Fruit fly (Drosophila melanogaster) whole organism, wandering third instar larva: ENCODE results near the gene CG42656.

Experiments used
- Abd-B ChIP-seq: fragments of >200 bp; optimal IDR thresholded peaks from 2 replicates; lab custom pipeline; 2017; ENCODE audit warnings: missing biosample characterization, missing genetic modification characterization
- CG32264 ChIP-seq: fragments of 200-800 bp; sonication (Bioruptor generic); optimal IDR thresholded peaks from 2 replicates; lab custom pipeline; 2016; ENCODE audit warnings: missing biosample characterization, missing genetic modification characterization
- CG9705 ChIP-seq: fragments of 200-800 bp; sonication (Bioruptor generic); optimal IDR thresholded peaks from 2 replicates; lab custom pipeline; 2018; ENCODE audit warnings: missing biosample characterization, mild to moderate bottlenecking, missing genetic modification characterization
- CrebA ChIP-seq: fragments of 200-800 bp; sonication (Bioruptor generic); optimal IDR thresholded peaks from 2 replicates; lab custom pipeline; 2016; ENCODE audit warnings: missing biosample characterization, mild to moderate bottlenecking, missing genetic modification characterization, borderline replicate concordance
- Dfd ChIP-seq: fragments of >200 bp; optimal IDR thresholded peaks from 2 replicates; lab custom pipeline; 2017; ENCODE audit warnings: missing biosample characterization, missing genetic modification characterization
- Dif ChIP-seq: fragments of 200-275, 200-300 bp; sonication (Bioruptor generic); optimal IDR thresholded peaks from 2 replicates; lab custom pipeline; 2018; ENCODE audit warnings: missing biosample characterization, missing genetic modification characterization; ENCODE audit not compliant: partially characterized antibody
- GATAd ChIP-seq: sonication (Bioruptor generic); optimal IDR thresholded peaks from 2 replicates; lab custom pipeline; 2016; ENCODE audit warnings: missing biosample characterization, missing genetic modification characterization
- HLH106 ChIP-seq: fragments of 200-800 bp; optimal IDR thresholded peaks from 3 replicates; lab custom pipeline; 2019; ENCODE audit warnings: missing biosample characterization, mild to moderate bottlenecking, missing genetic modification characterization, moderate library complexity
- Hnf4 ChIP-seq: fragments of 200-800 bp; sonication (Bioruptor generic); optimal IDR thresholded peaks from 2 replicates; lab custom pipeline; 2016; ENCODE audit warnings: missing biosample characterization, mild to moderate bottlenecking, missing genetic modification characterization
- Hr78 ChIP-seq: fragments of >200 bp; optimal IDR thresholded peaks from 2 replicates; lab custom pipeline; 2017; ENCODE audit warnings: missing biosample characterization, missing genetic modification characterization
- Hr83 ChIP-seq: fragments of 200-300 bp; sonication (Bioruptor generic); optimal IDR thresholded peaks from 2 replicates; lab custom pipeline; 2016; ENCODE audit warnings: missing biosample characterization, mild to moderate bottlenecking, missing genetic modification characterization, moderate library complexity; ENCODE audit not compliant: poor library complexity, severe bottlenecking
- Jra ChIP-seq: sonication (Bioruptor generic); optimal IDR thresholded peaks from 2 replicates; lab custom pipeline; 2016; ENCODE audit warnings: missing biosample characterization, missing genetic modification characterization
- Mio ChIP-seq: sonication (Bioruptor generic); optimal IDR thresholded peaks from 2 replicates; lab custom pipeline; 2016; ENCODE audit warnings: missing biosample characterization, missing genetic modification characterization
- Myc ChIP-seq: fragments of >200 bp; optimal IDR thresholded peaks from 2 replicates; lab custom pipeline; 2017
- N ChIP-seq: fragments of >200 bp; optimal IDR thresholded peaks from 2 replicates; lab custom pipeline; 2018; ENCODE audit warnings: missing biosample characterization, missing external identifiers, missing genetic modification characterization
- OdsH ChIP-seq: fragments of 200-800 bp; sonication (Bioruptor generic); optimal IDR thresholded peaks from 2 replicates; lab custom pipeline; 2016; ENCODE audit warnings: missing biosample characterization, mild to moderate bottlenecking, missing genetic modification characterization
- Rel ChIP-seq, 2 experiments: fragments of 200-800 bp; sonication (Bioruptor generic) in 1 of 2; optimal IDR thresholded peaks; 2 replicates in 1 of 2; 3 replicates in 1 of 2; lab custom pipeline; 2016 to 2019; ENCODE audit warnings: mild to moderate bottlenecking in 2 of 2, missing biosample characterization in 2 of 2, missing genetic modification characterization in 2 of 2, moderate library complexity in 1 of 2
- Sp1 ChIP-seq: fragments of 200-800 bp; sonication (Bioruptor generic); optimal IDR thresholded peaks from 3 replicates; lab custom pipeline; 2019; ENCODE audit warnings: missing biosample characterization, mild to moderate bottlenecking, missing genetic modification characterization, moderate library complexity
- Vsx2 ChIP-seq: fragments of 200-300, 225-300 bp; sonication (Bioruptor generic); optimal IDR thresholded peaks from 2 replicates; lab custom pipeline; 2018; ENCODE audit warnings: missing biosample characterization, missing genetic modification characterization; ENCODE audit not compliant: partially characterized antibody
- br ChIP-seq: fragments of 200-800 bp; sonication (Bioruptor generic); optimal IDR thresholded peaks from 2 replicates; lab custom pipeline; 2016; ENCODE audit warnings: missing biosample characterization, missing genetic modification characterization
- brk ChIP-seq: fragments of 200-800 bp; sonication (Bioruptor generic); optimal IDR thresholded peaks from 2 replicates; lab custom pipeline; 2016; ENCODE audit warnings: missing biosample characterization, mild to moderate bottlenecking, missing genetic modification characterization
- dl ChIP-seq, 2 experiments: fragments of 175-275, 200-275 bp in 1 of 2; fragments of 200-275 bp in 1 of 2; sonication (Bioruptor generic); optimal IDR thresholded peaks; lab custom pipeline; 2018; ENCODE audit warnings: mild to moderate bottlenecking in 2 of 2, missing biosample characterization in 2 of 2, missing genetic modification characterization in 2 of 2, moderate library complexity in 2 of 2; ENCODE audit not compliant: partially characterized antibody in 2 of 2, insufficient read depth in 1 of 2
- dmrt93B ChIP-seq: fragments of 200-800 bp; sonication (Bioruptor generic); optimal IDR thresholded peaks from 2 replicates; lab custom pipeline; 2018; ENCODE audit warnings: missing biosample characterization, mild to moderate bottlenecking, missing genetic modification characterization
- dsf ChIP-seq: sonication (Bioruptor generic); optimal IDR thresholded peaks from 2 replicates; lab custom pipeline; 2016; ENCODE audit warnings: missing biosample characterization, missing genetic modification characterization, borderline replicate concordance
- ey ChIP-seq: fragments of 200-800 bp; sonication (Bioruptor generic); optimal IDR thresholded peaks from 2 replicates; lab custom pipeline; 2016; ENCODE audit warnings: missing biosample characterization, missing genetic modification characterization
- foxo ChIP-seq, 2 experiments: fragments of 200-800 bp; sonication (Bioruptor generic); optimal IDR thresholded peaks; 2 replicates in 1 of 2; 3 replicates in 1 of 2; lab custom pipeline; 2016 to 2017; ENCODE audit warnings: missing biosample characterization in 2 of 2, missing genetic modification characterization in 2 of 2
- fru ChIP-seq: fragments of 200-800 bp; sonication (Bioruptor generic); optimal IDR thresholded peaks from 3 replicates; lab custom pipeline; 2016; ENCODE audit warnings: missing biosample characterization, mild to moderate bottlenecking, missing genetic modification characterization
- h ChIP-seq: fragments of 200-800 bp; sonication (Bioruptor generic); optimal IDR thresholded peaks from 3 replicates; lab custom pipeline; 2016; ENCODE audit warnings: missing biosample characterization, mild to moderate bottlenecking, missing genetic modification characterization
- jim ChIP-seq: fragments of 175-275, 200-325 bp; sonication (Bioruptor generic); optimal IDR thresholded peaks from 2 replicates; lab custom pipeline; 2016; ENCODE audit warnings: missing biosample characterization, mild to moderate bottlenecking, missing genetic modification characterization
- lola ChIP-seq: fragments of >200 bp; optimal IDR thresholded peaks from 2 replicates; lab custom pipeline; 2017; ENCODE audit warnings: missing biosample characterization, missing genetic modification characterization
- pan ChIP-seq: fragments of >200 bp; optimal IDR thresholded peaks from 2 replicates; lab custom pipeline; 2017
- psq ChIP-seq: fragments of 200-800 bp; sonication (Bioruptor generic); optimal IDR thresholded peaks from 3 replicates; lab custom pipeline; 2017; ENCODE audit warnings: missing biosample characterization, mild to moderate bottlenecking, missing genetic modification characterization, moderate library complexity
- rgr ChIP-seq: fragments of 200-800 bp; sonication (Bioruptor generic); optimal IDR thresholded peaks from 3 replicates; lab custom pipeline; 2016; ENCODE audit warnings: missing biosample characterization, mild to moderate bottlenecking, missing genetic modification characterization
- sage ChIP-seq: fragments of 200-800 bp; sonication (Bioruptor generic); optimal IDR thresholded peaks from 2 replicates; lab custom pipeline; 2016; ENCODE audit warnings: missing biosample characterization, mild to moderate bottlenecking, missing genetic modification characterization
- sv ChIP-seq: fragments of 200-800 bp; sonication (Bioruptor generic); optimal IDR thresholded peaks from 3 replicates; lab custom pipeline; 2016; ENCODE audit warnings: missing biosample characterization, missing genetic modification characterization
- tai ChIP-seq: sonication (Bioruptor generic); optimal IDR thresholded peaks from 2 replicates; lab custom pipeline; 2016; ENCODE audit warnings: missing biosample characterization, missing genetic modification characterization
- usp ChIP-seq: fragments of >200 bp; optimal IDR thresholded peaks from 2 replicates; lab custom pipeline; 2017; ENCODE audit warnings: missing biosample characterization, missing genetic modification characterization
- woc ChIP-seq: sonication (Bioruptor generic); optimal IDR thresholded peaks from 2 replicates; lab custom pipeline; 2016; ENCODE audit warnings: missing biosample characterization, mild to moderate bottlenecking, missing genetic modification characterization

The CG42656 gene

DNA sequence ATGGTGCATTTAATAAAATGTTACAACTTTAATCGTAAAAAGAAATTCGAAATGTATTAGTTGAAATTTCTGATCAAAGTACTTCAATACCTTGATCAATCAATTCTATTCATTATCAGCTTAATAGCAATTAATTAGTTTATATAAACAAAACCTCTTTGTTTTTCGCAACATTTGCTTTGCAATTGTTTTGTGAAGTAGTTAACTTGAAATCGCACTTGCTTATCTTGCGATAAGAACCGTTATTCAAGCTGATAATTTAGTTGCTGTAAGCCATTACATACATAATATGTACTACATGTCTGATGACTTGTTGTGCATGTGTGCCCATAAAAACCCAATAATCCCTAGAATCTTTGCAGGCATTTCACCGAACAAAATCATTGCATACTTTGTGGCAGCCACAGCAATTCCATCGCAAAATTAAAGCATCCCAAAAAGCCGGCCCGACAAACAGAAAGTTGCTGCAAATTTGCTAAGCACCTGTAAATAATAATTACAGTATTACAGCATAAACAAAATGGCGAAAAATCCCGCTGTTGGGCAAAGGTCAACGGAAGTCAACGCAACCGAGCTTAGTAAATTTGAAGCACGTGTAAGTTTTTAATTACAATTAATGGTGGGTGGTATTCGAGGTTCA, 15.2 kb upstream of the CG42656 start (continued):
- peak; percentile 52 for TF ChIP-seq Vsx2 (GFP tag; lab: Kevin White, UChicago)
- TF ChIP-seq Hr78 (GFP tag; lab: Kevin White, UChicago) = no peak
- no peak for TF ChIP-seq CrebA (GFP tag; lab: Kevin White, UChicago)
- no peak for TF ChIP-seq Dfd (GFP tag; lab: Kevin White, UChicago)
- no peak for TF ChIP-seq fru
- TF ChIP-seq GATAd = no peak
- TF ChIP-seq sv = no peak
- TF ChIP-seq usp = no peak
- TF ChIP-seq Mio = no peak
- peak; percentile 86 for TF ChIP-seq Myc (lab: Kevin White, UChicago)
- TF ChIP-seq, all 38 proteins: peak for 6

DNA sequence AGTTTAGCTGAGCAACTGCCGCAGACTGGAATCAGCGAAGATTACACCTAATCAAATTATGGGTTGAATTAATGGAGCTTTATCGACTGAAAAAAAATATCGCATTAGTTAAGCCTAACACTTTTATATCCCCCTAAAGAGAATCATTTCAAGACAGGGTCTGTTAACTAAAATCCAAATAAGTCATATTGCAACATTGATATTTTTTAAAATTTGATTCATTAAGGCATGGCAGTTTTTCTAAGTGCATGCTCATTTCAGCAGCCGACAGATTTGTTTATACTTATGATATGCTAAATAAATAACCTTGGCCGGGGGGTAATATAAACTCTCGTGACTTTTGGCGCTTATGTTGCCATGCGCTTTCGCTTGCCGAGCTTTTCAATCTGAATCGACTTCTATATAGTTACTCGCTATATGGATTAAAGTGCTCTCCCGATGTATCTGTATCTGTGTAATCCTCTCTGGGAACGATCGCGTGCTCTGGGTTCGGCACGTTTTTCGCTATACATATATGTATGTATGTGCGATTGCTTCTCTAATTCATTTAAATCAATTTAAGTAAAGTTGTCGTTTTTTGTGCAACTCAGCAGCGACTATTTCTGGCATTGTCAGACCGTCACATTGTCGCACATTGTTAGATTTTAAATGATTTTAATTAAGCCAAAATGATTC, 13.4 kb upstream of the CG42656 start:
- TF ChIP-seq rgr (GFP tag; lab: Kevin White, UChicago) (peak; percentile 55), HLH106 (tag; lab: Kevin White, UChicago) (peak; percentile 50), lola (GFP tag; lab: Kevin White, UChicago) (no peak), CrebA (GFP tag; lab: Kevin White, UChicago) (no peak), tai (GFP tag; lab: Kevin White, UChicago) (no peak), Hr83 (no peak), Dfd (GFP tag; lab: Kevin White, UChicago) (no peak), OdsH (GFP tag; lab: Kevin White, UChicago) (peak; percentile 57), Myc (lab: Kevin White, UChicago) (no peak), Vsx2 (GFP tag; lab: Kevin White, UChicago) (no peak), sage (no peak), dmrt93B (GFP tag; lab: Kevin White, UChicago) (no peak), br (GFP tag; lab: Kevin White, UChicago) (peak; percentile 10), Jra (GFP tag; lab: Kevin White, UChicago) (no peak), foxo (GFP tag; optimal IDR thresholded peaks at IDR 0.05; lab: Kevin White, UChicago) (peak in 1 of 2 experiments; percentile 60), dsf (GFP tag; lab: Kevin White, UChicago) (no peak), h (GFP tag; lab: Kevin White, UChicago) (peak; percentile 63), dl (GFP tag; optimal IDR thresholded peaks at IDR 0.05; lab: Kevin White, UChicago; ENCODE audit: insufficient read depth in 1 of 2, partially characterized antibody in 2 of 2) (no peak), sv (peak; percentile 83), GATAd (no peak), Mio (no peak), Abd-B (GFP tag; lab: Kevin White, UChicago) (no peak), psq (peak; percentile 11), ey (peak; percentile 45), CG9705 (GFP tag; lab: Kevin White, UChicago) (no peak), Hr78 (GFP tag; lab: Kevin White, UChicago) (no peak), brk (GFP tag; lab: Kevin White, UChicago) (no peak), CG32264 (GFP tag; lab: Kevin White, UChicago) (no peak), fru (peak; percentile 47), Sp1 (GFP tag; lab: Kevin White, UChicago) (no peak), Rel (GFP tag; optimal IDR thresholded peaks at IDR 0.05; lab: Kevin White, UChicago) (no peak), Rel (tag; optimal IDR thresholded peaks at IDR 0.05; lab: Kevin White, UChicago) (no peak), jim (no peak), pan (lab: Kevin White, UChicago) (no peak), Dif (no peak), woc (GFP tag; lab: Kevin White, UChicago) (no peak), N (GFP tag; lab: Kevin White, UChicago) (no peak), usp (no peak), Hnf4 (GFP tag; lab: Kevin White, UChicago) (peak; percentile 35)
